Fruit fly (Drosophila melanogaster): ENCODE measurements around the gene Tsp3A.

Gene Tsp3A

DNA sequence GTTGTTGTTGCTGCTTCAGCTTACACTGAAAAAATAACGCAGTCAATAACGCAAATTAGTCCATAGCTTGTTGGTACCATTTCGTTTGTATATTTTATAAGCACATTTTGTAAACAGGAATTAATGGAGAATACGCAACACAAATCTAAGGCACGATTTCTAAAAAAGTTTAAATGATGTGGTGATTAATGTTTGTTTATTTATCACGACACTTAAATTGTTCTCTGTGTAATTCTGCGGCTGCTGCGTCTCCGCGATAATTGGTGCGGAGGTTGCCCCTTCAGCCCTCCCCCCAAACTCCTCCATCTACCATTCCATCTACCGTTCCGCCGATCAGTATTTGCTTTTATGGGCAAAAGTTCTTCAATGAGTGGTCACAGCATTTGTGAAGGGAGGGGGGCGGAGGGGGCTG, 27.9 kb upstream of the Tsp3A start (continued):
- TF ChIP-seq so (GFP tag; IDR thresholded peaks at IDR 0.05) = 0 out of 3 replicates have a peak, but pooled peaks have one; percentile 32
- TF ChIP-seq ash1 (GFP tag; optimal IDR thresholded peaks at IDR 0.05) = no peak
- TF ChIP-seq BtbVII (GFP tag; optimal IDR thresholded peaks at IDR 0.05) = peak; percentile 48
- TF ChIP-seq CkIIα-i1 (GFP tag; IDR thresholded peaks at IDR 0.05) = no peak
- peak; percentile 47 for TF ChIP-seq shn (GFP tag; optimal IDR thresholded peaks at IDR 0.05)
- TF ChIP-seq zfh2 (GFP tag; optimal IDR thresholded peaks at IDR 0.05) = peak; percentile 61
- TF ChIP-seq nerfin-2 (GFP tag; IDR thresholded peaks at IDR 0.05; ENCODE audit: partially characterized antibody) = no peak
- peak; percentile 89 for TF ChIP-seq Drgx (GFP tag; IDR thresholded peaks at IDR 0.05)
- TF ChIP-seq ac (GFP tag; optimal IDR thresholded peaks at IDR 0.05) = no peak
- TF ChIP-seq z (GFP tag; IDR thresholded peaks at IDR 0.05) = no peak
- peak; percentile 29 for TF ChIP-seq nerfin-1 (tag; optimal IDR thresholded peaks at IDR 0.05)
- TF ChIP-seq Nf-YA (GFP tag; IDR thresholded peaks at IDR 0.05) = no peak
- TF ChIP-seq CG18262 (tag; optimal IDR thresholded peaks at IDR 0.05) = peak; percentile 59
- TF ChIP-seq CG15514 (GFP tag; optimal IDR thresholded peaks at IDR 0.05) = peak; percentile 40
- peak; percentile 58 for TF ChIP-seq maf-S (GFP tag; optimal IDR thresholded peaks at IDR 0.05)
- peak; percentile 57 for TF ChIP-seq CG5180 (GFP tag; optimal IDR thresholded peaks at IDR 0.05)
- peak; percentile 50 for TF ChIP-seq CG7786 (GFP tag; optimal IDR thresholded peaks at IDR 0.05)
- peak; percentile 59 to 70 for TF ChIP-seq dpn (GFP tag; optimal IDR thresholded peaks at IDR 0.05)
- no peak for TF ChIP-seq pita (GFP tag; optimal IDR thresholded peaks at IDR 0.05)
- no peak for TF ChIP-seq CG11085 (GFP tag; IDR thresholded peaks at IDR 0.05)
- TF ChIP-seq CG1603 (tag; optimal IDR thresholded peaks at IDR 0.05) = peak; percentile 84
- TF ChIP-seq mld (GFP tag; IDR thresholded peaks at IDR 0.05; ENCODE audit: partially characterized antibody) = no peak
- no peak for TF ChIP-seq CG14860 (GFP tag; IDR thresholded peaks at IDR 0.05; ENCODE audit: partially characterized antibody)
- no peak for TF ChIP-seq ro (GFP tag; IDR thresholded peaks at IDR 0.05)
- TF ChIP-seq grn (GFP tag; optimal IDR thresholded peaks at IDR 0.05) = no peak
- no peak for TF ChIP-seq bigmax (GFP tag; optimal IDR thresholded peaks at IDR 0.05)
- 0 out of 3 replicates have a peak, but pooled peaks have one; percentile 16 for TF ChIP-seq CG11093 (GFP tag; IDR thresholded peaks at IDR 0.05)
- TF ChIP-seq CHES-1-like (GFP tag; optimal IDR thresholded peaks at IDR 0.05) = peak; percentile 35
- TF ChIP-seq Fer1 (GFP tag; optimal IDR thresholded peaks at IDR 0.05) = peak; percentile 74
- TF ChIP-seq Hand (GFP tag; optimal IDR thresholded peaks at IDR 0.05) = peak; percentile 3
- peak; percentile 7 for TF ChIP-seq CG11398 (GFP tag; optimal IDR thresholded peaks at IDR 0.05)
- no peak for TF ChIP-seq sc (optimal IDR thresholded peaks at IDR 0.05)
- TF ChIP-seq sc (GFP tag; optimal IDR thresholded peaks at IDR 0.05) = peak; percentile 26
- no peak for TF ChIP-seq CG10431 (GFP tag; optimal IDR thresholded peaks at IDR 0.05)
- no peak for TF ChIP-seq CG9797 (GFP tag; optimal IDR thresholded peaks at IDR 0.05)
- TF ChIP-seq CG7839 (tag; optimal IDR thresholded peaks at IDR 0.05) = peak; percentile 72
- no peak; the same call in 1 of the 2 replicates for TF ChIP-seq stc (GFP tag; IDR thresholded peaks at IDR 0.05)
- no peak for TF ChIP-seq bbx (GFP tag; IDR thresholded peaks at IDR 0.05; ENCODE audit: partially characterized antibody)
- TF ChIP-seq CG1647 (GFP tag; optimal IDR thresholded peaks at IDR 0.05) = peak; percentile 45
- TF ChIP-seq fru (optimal IDR thresholded peaks at IDR 0.05) = no peak
- peak; percentile 68 for TF ChIP-seq HHEX (GFP tag; optimal IDR thresholded peaks at IDR 0.05)
- TF ChIP-seq chinmo (GFP tag; IDR thresholded peaks at IDR 0.05; ENCODE audit: partially characterized antibody) = no peak
- TF ChIP-seq ERR (GFP tag; optimal IDR thresholded peaks at IDR 0.05) = no peak
- no peak for TF ChIP-seq CG6854 (GFP tag; optimal IDR thresholded peaks at IDR 0.05)
- peak; percentile 57 for TF ChIP-seq NfI (GFP tag; optimal IDR thresholded peaks at IDR 0.05)
- no peak for TF ChIP-seq dati (GFP tag; IDR thresholded peaks at IDR 0.05)
- TF ChIP-seq btn (GFP tag; optimal IDR thresholded peaks at IDR 0.05) = peak; percentile 20
- TF ChIP-seq lov (optimal IDR thresholded peaks at IDR 0.05) = no peak
- TF ChIP-seq lov (GFP tag; IDR thresholded peaks at IDR 0.05) = no peak
- peak; percentile 7 for TF ChIP-seq wek (GFP tag; optimal IDR thresholded peaks at IDR 0.05)
- TF ChIP-seq sim (GFP tag; IDR thresholded peaks at IDR 0.05) = 0 out of 2 replicates have a peak, but pooled peaks have one; percentile 30
- peak; percentile 36; the same call in 1 of the 2 replicates for TF ChIP-seq ssp (GFP tag; IDR thresholded peaks at IDR 0.05)
